Fruit fly (Drosophila melanogaster) whole organism, embryonic: ENCODE data around the gene CG1999.
A peak's percentile ranks its signal among the peaks of the same experiment; 100 is the strongest.

Experiments
- Atf3 ChIP-seq: fragments of 200-800 bp; sonication (Bioruptor generic); optimal IDR thresholded peaks from 3 replicates; lab custom pipeline; 2016; ENCODE audit warnings: missing biosample characterization, missing genetic modification characterization
- CG10366 ChIP-seq: fragments of 200-800 bp; sonication (Bioruptor generic); IDR thresholded peaks from 2 replicates; pipeline ENCODE4 v1.3.6; 2022; ENCODE audit warnings: missing biosample characterization, missing genetic modification characterization
- CG10654 ChIP-seq: fragments of 200-800 bp; sonication (Bioruptor generic); optimal IDR thresholded peaks from 2 replicates; lab custom pipeline; 2016; ENCODE audit warnings: missing biosample characterization, missing genetic modification characterization
- CG11456 ChIP-seq: fragments of 200-800 bp; sonication (Bioruptor generic); IDR thresholded peaks from 3 replicates; pipeline ENCODE4 v1.3.6; 2022; ENCODE audit warnings: missing biosample characterization, missing genetic modification characterization
- CG11695 ChIP-seq: fragments of 200-800 bp; sonication (Bioruptor generic); IDR thresholded peaks from 3 replicates; pipeline ENCODE4 v1.3.6; 2022; ENCODE audit warnings: missing biosample characterization, missing genetic modification characterization
- CG11723 ChIP-seq: fragments of 200-800 bp; sonication (Bioruptor generic); optimal IDR thresholded peaks from 2 replicates; lab custom pipeline; 2017; ENCODE audit warnings: missing biosample characterization, mild to moderate bottlenecking, missing genetic modification characterization
- CG12391 ChIP-seq: fragments of 200-800 bp; sonication (Bioruptor generic); optimal IDR thresholded peaks from 3 replicates; lab custom pipeline; 2018; ENCODE audit warnings: missing biosample characterization, mild to moderate bottlenecking, missing genetic modification characterization, moderate library complexity
- CG13296 ChIP-seq: fragments of 200-800 bp; sonication (Bioruptor generic); optimal IDR thresholded peaks from 3 replicates; lab custom pipeline; 2018; ENCODE audit warnings: missing biosample characterization, mild to moderate bottlenecking, missing genetic modification characterization
- CG13894 ChIP-seq: fragments of 200-800 bp; sonication (Bioruptor generic); optimal IDR thresholded peaks from 3 replicates; lab custom pipeline; 2018; ENCODE audit warnings: missing biosample characterization, mild to moderate bottlenecking, missing genetic modification characterization, moderate library complexity
- CG14441 ChIP-seq: fragments of 200-800 bp; sonication (Bioruptor generic); IDR thresholded peaks from 2 replicates; pipeline ENCODE4 v1.3.6; 2022; ENCODE audit warnings: missing biosample characterization, missing genetic modification characterization
- CG1603 ChIP-seq: fragments of 200-800 bp; sonication (Bioruptor generic); optimal IDR thresholded peaks from 2 replicates; lab custom pipeline; 2019; ENCODE audit warnings: missing biosample characterization, mild to moderate bottlenecking, missing genetic modification characterization, moderate library complexity
- CG17385 ChIP-seq: fragments of 200-800 bp; sonication (Bioruptor generic); optimal IDR thresholded peaks from 3 replicates; lab custom pipeline; 2018; ENCODE audit warnings: missing biosample characterization, mild to moderate bottlenecking, missing genetic modification characterization
- CG17568 ChIP-seq: fragments of 200-800 bp; sonication (Bioruptor generic); optimal IDR thresholded peaks from 2 replicates; lab custom pipeline; 2018; ENCODE audit warnings: missing biosample characterization, mild to moderate bottlenecking, missing genetic modification characterization, moderate library complexity
- CG18619 ChIP-seq: fragments of 200-800 bp; sonication (Bioruptor generic); optimal IDR thresholded peaks from 3 replicates; lab custom pipeline; 2017; ENCODE audit warnings: missing biosample characterization, mild to moderate bottlenecking, missing genetic modification characterization
- CG3838 ChIP-seq: fragments of 200-800 bp; sonication (Bioruptor generic); optimal IDR thresholded peaks from 3 replicates; lab custom pipeline; 2016; ENCODE audit warnings: missing biosample characterization, missing genetic modification characterization
- CG3847 ChIP-seq: fragments of 200-800 bp; sonication (Bioruptor generic); IDR thresholded peaks from 2 replicates; pipeline ENCODE4 v1.3.6; 2022; ENCODE audit warnings: missing biosample characterization, missing genetic modification characterization
- CG5953 ChIP-seq: fragments of 200-800 bp; sonication (Bioruptor generic); IDR thresholded peaks from 2 replicates; pipeline ENCODE4 v1.3.6; 2022; ENCODE audit warnings: missing biosample characterization, missing genetic modification characterization
- CG6654 ChIP-seq: fragments of 200-800 bp; sonication (Bioruptor generic); optimal IDR thresholded peaks from 2 replicates; lab custom pipeline; 2017; ENCODE audit warnings: missing biosample characterization, mild to moderate bottlenecking, missing genetic modification characterization
- CG7271 ChIP-seq: fragments of 200-800 bp; sonication (Bioruptor generic); optimal IDR thresholded peaks from 2 replicates; lab custom pipeline; 2018; ENCODE audit warnings: missing biosample characterization, mild to moderate bottlenecking, missing genetic modification characterization, moderate library complexity
- CG7928 ChIP-seq: fragments of 200-800 bp; sonication (Bioruptor generic); optimal IDR thresholded peaks from 2 replicates; lab custom pipeline; 2017; ENCODE audit warnings: missing biosample characterization, mild to moderate bottlenecking, missing genetic modification characterization
- CG7963 ChIP-seq: fragments of 200-800 bp; sonication (Bioruptor generic); IDR thresholded peaks from 3 replicates; pipeline ENCODE4 v1.3.6; 2022; ENCODE audit warnings: missing biosample characterization, missing genetic modification characterization; ENCODE audit not compliant: partially characterized antibody
- CG8388 ChIP-seq: fragments of 200-800 bp; sonication (Bioruptor generic); optimal IDR thresholded peaks from 2 replicates; lab custom pipeline; 2019; ENCODE audit warnings: missing biosample characterization, mild to moderate bottlenecking, missing genetic modification characterization, moderate library complexity
- CG9609 ChIP-seq: fragments of 200-800 bp; sonication (Bioruptor generic); optimal IDR thresholded peaks from 3 replicates; lab custom pipeline; 2016; ENCODE audit warnings: missing biosample characterization, missing genetic modification characterization
- CG9817 ChIP-seq: fragments of 200-800 bp; sonication (Bioruptor generic); optimal IDR thresholded peaks from 2 replicates; lab custom pipeline; 2018; ENCODE audit warnings: missing biosample characterization, mild to moderate bottlenecking, missing genetic modification characterization, moderate library complexity
- D19A ChIP-seq: fragments of 200-800 bp; optimal IDR thresholded peaks from 3 replicates; lab custom pipeline; 2019; ENCODE audit warnings: missing biosample characterization, mild to moderate bottlenecking, missing genetic modification characterization, moderate library complexity
- Dip2 ChIP-seq: fragments of 200-800 bp; sonication (Bioruptor generic); IDR thresholded peaks from 2 replicates; pipeline ENCODE4 v1.3.6; 2022; ENCODE audit warnings: missing biosample characterization, missing genetic modification characterization
- Dll ChIP-seq: fragments of 200-800 bp; sonication (Bioruptor generic); IDR thresholded peaks from 4 replicates; pipeline ENCODE4 v1.3.6; 2022; ENCODE audit warnings: missing biosample characterization, missing genetic modification characterization; ENCODE audit not compliant: partially characterized antibody
- GATAe ChIP-seq: fragments of 200-800 bp; sonication (Bioruptor generic); conservative IDR thresholded peaks from 2 replicates; pipeline ENCODE4 v1.3.6; 2022; ENCODE audit warnings: missing biosample characterization, missing genetic modification characterization
- Hsf ChIP-seq: fragments of 200-800 bp; sonication (Bioruptor generic); optimal IDR thresholded peaks from 3 replicates; lab custom pipeline; 2016; ENCODE audit warnings: missing biosample characterization, missing genetic modification characterization
- NK7.1 ChIP-seq: fragments of 200-800 bp; sonication (Bioruptor generic); optimal IDR thresholded peaks from 3 replicates; lab custom pipeline; 2016; ENCODE audit warnings: missing biosample characterization, missing genetic modification characterization
- Neu2 ChIP-seq: fragments of 200-800 bp; sonication (Bioruptor generic); optimal IDR thresholded peaks from 3 replicates; lab custom pipeline; 2016; ENCODE audit warnings: missing biosample characterization, missing genetic modification characterization, borderline replicate concordance
- NfI ChIP-seq: fragments of 200-800 bp; sonication (Bioruptor generic); optimal IDR thresholded peaks from 3 replicates; lab custom pipeline; 2018; ENCODE audit warnings: missing biosample characterization, mild to moderate bottlenecking, missing genetic modification characterization, moderate library complexity
- Optix ChIP-seq: fragments of 200-800 bp; sonication (Bioruptor generic); IDR thresholded peaks from 3 replicates; pipeline ENCODE4 v1.3.6; 2022; ENCODE audit warnings: missing biosample characterization, missing genetic modification characterization
- Ptx1 ChIP-seq: fragments of 200-800 bp; sonication (Bioruptor generic); IDR thresholded peaks from 2 replicates; pipeline ENCODE4 v1.3.6; 2022; ENCODE audit warnings: missing biosample characterization, missing genetic modification characterization
- Side ChIP-seq: fragments of 200-800 bp; sonication (Bioruptor generic); optimal IDR thresholded peaks from 2 replicates; lab custom pipeline; 2016; ENCODE audit warnings: missing biosample characterization, missing genetic modification characterization
- TFAM ChIP-seq: fragments of 200-800 bp; sonication (Bioruptor generic); optimal IDR thresholded peaks from 2 replicates; lab custom pipeline; 2017; ENCODE audit warnings: missing biosample characterization, missing genetic modification characterization, inconsistent platforms
- az2 ChIP-seq: fragments of 200-800 bp; sonication (Bioruptor generic); optimal IDR thresholded peaks from 3 replicates; lab custom pipeline; 2016; ENCODE audit warnings: missing biosample characterization, missing genetic modification characterization
- cad ChIP-seq: fragments of >200 bp; optimal IDR thresholded peaks from 2 replicates; lab custom pipeline; 2017; ENCODE audit warnings: missing biosample characterization, missing genetic modification characterization
- cato ChIP-seq: fragments of 200-800 bp; sonication (Bioruptor generic); optimal IDR thresholded peaks from 2 replicates; lab custom pipeline; 2016; ENCODE audit warnings: missing biosample characterization, missing genetic modification characterization, borderline replicate concordance
- chif ChIP-seq, 2 experiments: fragments of 200-800 bp; sonication (Bioruptor generic); optimal IDR thresholded peaks; 3 replicates each; lab custom pipeline; 2016; ENCODE audit warnings: missing biosample characterization in 2 of 2, missing genetic modification characterization in 2 of 2
- fu2 ChIP-seq: fragments of 200-800 bp; sonication (Bioruptor generic); optimal IDR thresholded peaks from 2 replicates; lab custom pipeline; 2016; ENCODE audit warnings: missing biosample characterization, missing genetic modification characterization
- hth ChIP-seq: fragments of >200 bp; optimal IDR thresholded peaks from 2 replicates; lab custom pipeline; 2017; ENCODE audit warnings: inconsistent platforms
- jumu ChIP-seq: fragments of 200-800 bp; sonication (Bioruptor generic); optimal IDR thresholded peaks from 3 replicates; lab custom pipeline; 2016; ENCODE audit warnings: missing biosample characterization, missing genetic modification characterization
- ken ChIP-seq: fragments of 200-800 bp; sonication (Bioruptor generic); IDR thresholded peaks from 3 replicates; pipeline ENCODE4 v1.3.6; 2022; ENCODE audit warnings: missing biosample characterization, missing genetic modification characterization
- klu ChIP-seq: fragments of 200-800 bp; sonication (Bioruptor generic); IDR thresholded peaks from 2 replicates; pipeline ENCODE4 v1.3.6; 2022; ENCODE audit warnings: missing biosample characterization, missing genetic modification characterization
- lov ChIP-seq, 2 experiments: fragments of 200-800 bp in 1 of 2; fragments of >200 bp in 1 of 2; sonication (Bioruptor generic) in 1 of 2; IDR thresholded peaks in 1 of 2; optimal IDR thresholded peaks in 1 of 2; 2 replicates in 1 of 2; 3 replicates in 1 of 2; pipeline versions ENCODE4 v1.3.6 to Lab custom; 2017 to 2022; ENCODE audit warnings: missing biosample characterization in 1 of 2, missing genetic modification characterization in 1 of 2
- sd ChIP-seq: fragments of 200-800 bp; sonication (Bioruptor generic); optimal IDR thresholded peaks from 3 replicates; lab custom pipeline; 2018; ENCODE audit warnings: missing biosample characterization, mild to moderate bottlenecking, missing genetic modification characterization, moderate library complexity
- slou ChIP-seq: fragments of 200-800 bp; sonication (Bioruptor generic); optimal IDR thresholded peaks from 3 replicates; lab custom pipeline; 2016; ENCODE audit warnings: missing biosample characterization, missing genetic modification characterization
- tap ChIP-seq: fragments of 200-800 bp; optimal IDR thresholded peaks from 3 replicates; lab custom pipeline; 2019; ENCODE audit warnings: missing biosample characterization, mild to moderate bottlenecking, missing genetic modification characterization, moderate library complexity
- zen2 ChIP-seq: fragments of 200-800 bp; sonication (Bioruptor generic); IDR thresholded peaks from 3 replicates; pipeline ENCODE4 v1.3.6; 2022; ENCODE audit warnings: missing biosample characterization, missing genetic modification characterization; ENCODE audit not compliant: partially characterized antibody

The CG1999 gene

DNA sequence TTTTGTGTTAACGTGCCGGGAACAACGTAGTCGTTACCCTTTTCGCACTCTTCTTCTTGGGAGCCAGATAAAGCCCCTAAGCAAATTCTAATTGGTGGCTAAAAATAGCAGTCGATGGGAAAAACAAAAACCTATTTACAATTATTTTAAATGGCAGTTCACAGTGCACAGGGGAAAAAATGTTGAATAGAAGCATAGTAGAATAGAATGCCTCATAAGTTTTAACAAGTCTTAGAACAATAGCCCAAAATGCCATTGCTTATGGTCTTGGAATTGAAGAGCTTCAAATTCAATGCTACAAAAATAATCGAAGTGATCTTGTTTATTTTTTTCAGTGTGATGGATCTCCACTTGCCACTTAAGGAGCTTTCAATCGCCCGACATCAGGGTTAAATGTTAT lies 26.1 kb upstream of the CG1999 start (continued):
- TF ChIP-seq hth (lab: Kevin White, UChicago) (no peak), Side (GFP tag; lab: Kevin White, UChicago) (peak; percentile 45), Hsf (GFP tag; lab: Kevin White, UChicago) (peak; percentile 73), CG7271 (no peak), CG8388 (GFP tag; lab: Kevin White, UChicago) (peak; percentile 25), Dll (GFP tag; lab: Robert Waterston, UW) (no peak), TFAM (no peak), sd (peak; percentile 54), tap (tag; lab: Kevin White, UChicago) (peak; percentile 9), fu2 (peak; percentile 60), CG9609 (peak; percentile 55), D19A (tag; lab: Kevin White, UChicago) (no peak), CG9817 (peak; percentile 71), klu (GFP tag; lab: Robert Waterston, UW) (peak; percentile 45; the same call in 1 of the 2 replicates), CG10654 (GFP tag; lab: Kevin White, UChicago) (peak; percentile 35), CG11695 (GFP tag; lab: Robert Waterston, UW) (peak; percentile 66; the same call in 1 of the 3 replicates), GATAe (GFP tag; lab: Robert Waterston, UW) (peak; percentile 23; the same call in 1 of the 2 replicates), zen2 (no peak), lov (optimal IDR thresholded peaks at IDR 0.05; lab: Kevin White, UChicago) (no peak), lov (GFP tag; IDR thresholded peaks at IDR 0.05; lab: Robert Waterston, UW) (no peak), cad (GFP tag; lab: Kevin White, UChicago) (no peak), CG12391 (tag; lab: Kevin White, UChicago) (peak; percentile 54), CG17568 (GFP tag; lab: Kevin White, UChicago) (peak; percentile 17), NK7.1 (GFP tag; lab: Kevin White, UChicago) (peak; percentile 69), chif (GFP tag; optimal IDR thresholded peaks at IDR 0.05; lab: Kevin White, UChicago) (peak; percentile 39 to 60), CG7963 (GFP tag; lab: Robert Waterston, UW) (no peak), Ptx1 (GFP tag; lab: Robert Waterston, UW) (peak; percentile 73), ken (GFP tag; lab: Robert Waterston, UW) (0 out of 3 replicates have a peak, but pooled peaks have one; percentile 41), Optix (GFP tag; lab: Robert Waterston, UW) (peak; percentile 42; the same call in 1 of the 3 replicates), jumu (GFP tag; lab: Kevin White, UChicago) (peak; percentile 43), CG18619 (GFP tag; lab: Kevin White, UChicago) (peak; percentile 57), NfI (GFP tag; lab: Kevin White, UChicago) (peak; percentile 73), CG3838 (GFP tag; lab: Kevin White, UChicago) (peak; percentile 7), CG1603 (tag; lab: Kevin White, UChicago) (peak; percentile 61), CG13296 (GFP tag; lab: Kevin White, UChicago) (peak; percentile 55), CG10366 (GFP tag; lab: Robert Waterston, UW) (peak; percentile 41; the same call in 1 of the 2 replicates), slou (GFP tag; lab: Kevin White, UChicago) (no peak), CG6654 (GFP tag; lab: Kevin White, UChicago) (no peak), CG3847 (peak; percentile 65), az2 (GFP tag; lab: Kevin White, UChicago) (peak; percentile 56), Neu2 (GFP tag; lab: Kevin White, UChicago) (no peak), Atf3 (GFP tag; lab: Kevin White, UChicago) (no peak), CG13894 (tag; lab: Kevin White, UChicago) (peak; percentile 55), CG14441 (peak; percentile 62), CG11456 (GFP tag; lab: Robert Waterston, UW) (peak; percentile 72; the same call in 1 of the 3 replicates), CG5953 (no peak), CG7928 (GFP tag; lab: Kevin White, UChicago) (no peak), Dip2 (GFP tag; lab: Robert Waterston, UW) (no peak), CG11723 (GFP tag; lab: Kevin White, UChicago) (peak; percentile 32), CG17385 (GFP tag; lab: Kevin White, UChicago) (peak; percentile 69), cato (GFP tag; lab: Kevin White, UChicago) (peak; percentile 26)
